Fruit fly (Drosophila melanogaster): Measurements from ENCODE around the gene Sec16.

The Sec16 gene

dm6 chrX:12578701-12579372, 17.0 kb upstream of the Sec16 start (continued):
- TF ChIP-seq knrl (GFP tag; IDR thresholded peaks at IDR 0.05; ENCODE audit: partially characterized antibody), result 0 out of 3 replicates have a peak, but pooled peaks have one; percentile 29
- no peak for TF ChIP-seq NK7.1 (GFP tag; optimal IDR thresholded peaks at IDR 0.05)
- no peak for TF ChIP-seq sna (GFP tag; IDR thresholded peaks at IDR 0.05; ENCODE audit: partially characterized antibody)
- no peak for TF ChIP-seq gt (GFP tag; IDR thresholded peaks at IDR 0.05)
- TF ChIP-seq CG4360 (GFP tag; IDR thresholded peaks at IDR 0.05), result no peak
- TF ChIP-seq pita (GFP tag; optimal IDR thresholded peaks at IDR 0.05), result no peak
- peak; percentile 56 for TF ChIP-seq lilli (GFP tag; optimal IDR thresholded peaks at IDR 0.05)
- TF ChIP-seq CG17361 (GFP tag; IDR thresholded peaks at IDR 0.05), result peak; percentile 66; the same call in 2 of the 3 replicates
- no peak for TF ChIP-seq CG3065 (GFP tag; optimal IDR thresholded peaks at IDR 0.05)
- TF ChIP-seq Hey (tag; optimal IDR thresholded peaks at IDR 0.05), result no peak
- TF ChIP-seq CG2712 (tag; optimal IDR thresholded peaks at IDR 0.05), result peak; percentile 71
- TF ChIP-seq Mad (GFP tag; optimal IDR thresholded peaks at IDR 0.05), result no peak
- TF ChIP-seq E2f2 (GFP tag; IDR thresholded peaks at IDR 0.05), result peak; percentile 34; the same call in 1 of the 2 replicates
- TF ChIP-seq CTCF (GFP tag; optimal IDR thresholded peaks at IDR 0.05), result no peak
- TF ChIP-seq eyg (GFP tag; optimal IDR thresholded peaks at IDR 0.05), result no peak
- TF ChIP-seq CG10274 (GFP tag; optimal IDR thresholded peaks at IDR 0.05), result no peak
- TF ChIP-seq Dip2 (GFP tag; IDR thresholded peaks at IDR 0.05), result no peak
- no peak for TF ChIP-seq fru (optimal IDR thresholded peaks at IDR 0.05)
- TF ChIP-seq ems (GFP tag; optimal IDR thresholded peaks at IDR 0.05), result peak; percentile 2
- no peak for TF ChIP-seq CG17568 (GFP tag; optimal IDR thresholded peaks at IDR 0.05)
- TF ChIP-seq Fer1 (GFP tag; optimal IDR thresholded peaks at IDR 0.05), result peak; percentile 64
- TF ChIP-seq CG10147 (GFP tag; optimal IDR thresholded peaks at IDR 0.05), result peak; percentile 3
- TF ChIP-seq Ets97D (GFP tag; optimal IDR thresholded peaks at IDR 0.05), result no peak
- peak; percentile 1 for TF ChIP-seq tup (GFP tag; optimal IDR thresholded peaks at IDR 0.05)
- TF ChIP-seq ash1 (GFP tag; optimal IDR thresholded peaks at IDR 0.05), result no peak
- no peak for TF ChIP-seq Nf-YB (GFP tag; optimal IDR thresholded peaks at IDR 0.05)
- TF ChIP-seq bab2 (GFP tag; optimal IDR thresholded peaks at IDR 0.05), result peak; percentile 25
- TF ChIP-seq CoRest (tag; optimal IDR thresholded peaks at IDR 0.05), result peak; percentile 82
- TF ChIP-seq peb (GFP tag; IDR thresholded peaks at IDR 0.05), result no peak
- no peak for TF ChIP-seq CHES-1-like (GFP tag; optimal IDR thresholded peaks at IDR 0.05)
- no peak for TF ChIP-seq CG7928 (GFP tag; optimal IDR thresholded peaks at IDR 0.05)
- TF ChIP-seq CG10209 (GFP tag; optimal IDR thresholded peaks at IDR 0.05), result peak; percentile 67
- no peak for TF ChIP-seq pan (optimal IDR thresholded peaks at IDR 0.05)
- TF ChIP-seq pan (GFP tag; optimal IDR thresholded peaks at IDR 0.05 in 1 of 2, IDR thresholded peaks at IDR 0.05 in 1 of 2), result no peak
- TF ChIP-seq Abd-B (GFP tag; optimal IDR thresholded peaks at IDR 0.05), result peak; percentile 14
- no peak for TF ChIP-seq nerfin-2 (GFP tag; IDR thresholded peaks at IDR 0.05; ENCODE audit: partially characterized antibody)
- peak; percentile 32 for TF ChIP-seq CG18619 (GFP tag; optimal IDR thresholded peaks at IDR 0.05)
- peak; percentile 67 for TF ChIP-seq CG31441 (GFP tag; IDR thresholded peaks at IDR 0.05)
- peak; percentile 36 for TF ChIP-seq ATbp (GFP tag; optimal IDR thresholded peaks at IDR 0.05)
- TF ChIP-seq Awh (GFP tag; IDR thresholded peaks at IDR 0.05), result no peak
- peak; percentile 18; the same call in 1 of the 2 replicates for TF ChIP-seq CG32532 (GFP tag; IDR thresholded peaks at IDR 0.05)
- peak; percentile 63 for TF ChIP-seq CG12659 (GFP tag; optimal IDR thresholded peaks at IDR 0.05)
- TF ChIP-seq Doc2 (GFP tag; IDR thresholded peaks at IDR 0.05), result no peak
- TF ChIP-seq Sox100B (GFP tag; optimal IDR thresholded peaks at IDR 0.05), result peak; percentile 53
- TF ChIP-seq z (GFP tag; IDR thresholded peaks at IDR 0.05), result no peak
- no peak for TF ChIP-seq CG6765 (GFP tag; optimal IDR thresholded peaks at IDR 0.05)
- no peak for TF ChIP-seq zfh2 (GFP tag; optimal IDR thresholded peaks at IDR 0.05)
- no peak for TF ChIP-seq CG9797 (GFP tag; optimal IDR thresholded peaks at IDR 0.05)
- no peak for TF ChIP-seq Hr39 (optimal IDR thresholded peaks at IDR 0.05)
- no peak for TF ChIP-seq CG30020 (tag; optimal IDR thresholded peaks at IDR 0.05)
- peak; percentile 38 for TF ChIP-seq odd (GFP tag; optimal IDR thresholded peaks at IDR 0.05)
- TF ChIP-seq CG10321 (GFP tag; IDR thresholded peaks at IDR 0.05), result peak; percentile 78
